Fruit fly (Drosophila melanogaster): Measurements from ENCODE around the gene CheA87a.

Gene CheA87a

DNA sequence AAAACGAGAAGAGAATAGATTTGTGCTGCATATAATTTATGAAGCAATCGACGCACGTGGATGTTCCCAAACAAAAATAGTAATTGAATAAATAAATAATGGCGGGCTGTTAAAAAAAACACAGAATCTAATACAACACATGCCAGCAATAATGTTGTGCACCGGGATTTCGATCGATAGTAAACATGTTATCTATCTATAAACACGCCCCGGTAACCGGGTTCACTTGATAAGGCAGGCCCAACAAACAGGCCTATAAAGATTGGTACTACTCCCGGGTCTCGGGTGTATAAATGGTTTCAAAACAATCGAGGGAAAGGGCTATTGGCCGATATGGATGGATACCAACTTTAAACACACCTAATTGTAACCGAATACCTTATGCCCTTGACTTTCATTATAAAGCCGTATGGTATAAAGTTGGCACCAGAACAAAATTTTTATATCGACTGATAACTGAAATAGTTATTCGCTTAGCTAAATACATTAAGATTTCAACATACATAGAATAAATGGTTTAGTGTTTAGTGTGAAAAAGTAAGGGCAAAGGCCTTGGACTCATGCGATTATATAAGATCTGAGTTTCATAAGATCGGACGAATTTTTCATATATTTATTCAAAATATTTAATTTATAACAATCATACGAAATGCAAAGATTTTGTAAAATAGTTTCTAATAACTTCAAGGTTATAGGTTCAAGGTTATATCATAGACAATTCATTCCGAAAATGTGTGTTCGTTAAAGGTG, 3.6 kb upstream of the CheA87a start (continued):
- TF ChIP-seq Hr3 (GFP tag; optimal IDR thresholded peaks at IDR 0.05): no peak
- TF ChIP-seq bigmax (GFP tag; optimal IDR thresholded peaks at IDR 0.05): no peak
- no peak for TF ChIP-seq Lpt (GFP tag; optimal IDR thresholded peaks at IDR 0.05)
- TF ChIP-seq Camta (GFP tag; optimal IDR thresholded peaks at IDR 0.05): no peak
- no peak for TF ChIP-seq gro (GFP tag; optimal IDR thresholded peaks at IDR 0.05)
- no peak for TF ChIP-seq CG3726 (GFP tag; IDR thresholded peaks at IDR 0.05)
- no peak for TF ChIP-seq Nf-YB (GFP tag; optimal IDR thresholded peaks at IDR 0.05)
- TF ChIP-seq HLHmδ (GFP tag; optimal IDR thresholded peaks at IDR 0.05): no peak
- no peak for TF ChIP-seq Usf (GFP tag; optimal IDR thresholded peaks at IDR 0.05)
- no peak for TF ChIP-seq CG18764 (GFP tag; optimal IDR thresholded peaks at IDR 0.05)
- TF ChIP-seq disco-r (GFP tag; optimal IDR thresholded peaks at IDR 0.05): no peak
- no peak for TF ChIP-seq Nf-YA (GFP tag; IDR thresholded peaks at IDR 0.05)
- TF ChIP-seq CG32767 (GFP tag; IDR thresholded peaks at IDR 0.05): no peak
- no peak for TF ChIP-seq CG8924 (tag; optimal IDR thresholded peaks at IDR 0.05)
- TF ChIP-seq Scr (GFP tag; IDR thresholded peaks at IDR 0.05; ENCODE audit: partially characterized antibody): no peak
- no peak for TF ChIP-seq ham (GFP tag; IDR thresholded peaks at IDR 0.05)
- TF ChIP-seq ap (GFP tag; IDR thresholded peaks at IDR 0.05): no peak
- no peak for TF ChIP-seq az2 (GFP tag; optimal IDR thresholded peaks at IDR 0.05)
- peak; percentile 41 for TF ChIP-seq CG34376 (GFP tag; optimal IDR thresholded peaks at IDR 0.05)
- TF ChIP-seq Vsx1 (GFP tag; optimal IDR thresholded peaks at IDR 0.05): no peak
- no peak for TF ChIP-seq nerfin-2 (GFP tag; IDR thresholded peaks at IDR 0.05; ENCODE audit: partially characterized antibody)
- no peak for TF ChIP-seq ato (GFP tag; IDR thresholded peaks at IDR 0.05; ENCODE audit: partially characterized antibody)
- no peak for TF ChIP-seq zfh2 (GFP tag; optimal IDR thresholded peaks at IDR 0.05)
- no peak for TF ChIP-seq dmrt11E (tag; optimal IDR thresholded peaks at IDR 0.05)
- TF ChIP-seq BtbVII (GFP tag; optimal IDR thresholded peaks at IDR 0.05): peak; percentile 30
- no peak for TF ChIP-seq schlank (tag; optimal IDR thresholded peaks at IDR 0.05)
- TF ChIP-seq CG13894 (tag; optimal IDR thresholded peaks at IDR 0.05): peak; percentile 34
- TF ChIP-seq CG5953 (GFP tag; IDR thresholded peaks at IDR 0.05): no peak
- no peak for TF ChIP-seq CG7271 (tag; optimal IDR thresholded peaks at IDR 0.05)
- TF ChIP-seq CG2199 (GFP tag; IDR thresholded peaks at IDR 0.05): 0 out of 3 replicates have a peak, but pooled peaks have one; percentile 45
- no peak for TF ChIP-seq jumu (GFP tag; optimal IDR thresholded peaks at IDR 0.05)
- no peak for TF ChIP-seq CG18011 (GFP tag; optimal IDR thresholded peaks at IDR 0.05)
- TF ChIP-seq CG12744 (GFP tag; optimal IDR thresholded peaks at IDR 0.05): no peak
- TF ChIP-seq phol (tag; optimal IDR thresholded peaks at IDR 0.05): no peak
- TF ChIP-seq Med (GFP tag): peak; percentile 58
- TF ChIP-seq rib (GFP tag; IDR thresholded peaks at IDR 0.05): no peak
- TF ChIP-seq Optix (GFP tag; IDR thresholded peaks at IDR 0.05): no peak
- TF ChIP-seq danr (GFP tag; IDR thresholded peaks at IDR 0.05): no peak
- TF ChIP-seq CrebB (tag; optimal IDR thresholded peaks at IDR 0.05): no peak
- TF ChIP-seq CG9727 (GFP tag; optimal IDR thresholded peaks at IDR 0.05): no peak
- no peak for TF ChIP-seq wek (GFP tag; optimal IDR thresholded peaks at IDR 0.05)
- TF ChIP-seq hb (GFP tag; IDR thresholded peaks at IDR 0.05; ENCODE audit: partially characterized antibody): no peak
- no peak for TF ChIP-seq Dref (GFP tag; IDR thresholded peaks at IDR 0.05)
- TF ChIP-seq luna (GFP tag; optimal IDR thresholded peaks at IDR 0.05): no peak
- TF ChIP-seq D19A (tag; optimal IDR thresholded peaks at IDR 0.05): peak; percentile 55
- no peak for TF ChIP-seq Sox100B (GFP tag; optimal IDR thresholded peaks at IDR 0.05)
- TF ChIP-seq CG7372 (GFP tag; IDR thresholded peaks at IDR 0.05): no peak
- TF ChIP-seq z (GFP tag; IDR thresholded peaks at IDR 0.05): no peak
- TF ChIP-seq CG8281 (tag; optimal IDR thresholded peaks at IDR 0.05): no peak
- TF ChIP-seq nerfin-1 (tag; optimal IDR thresholded peaks at IDR 0.05): no peak

Measured in whole organism, embryonic.